Fruit fly (Drosophila melanogaster): ENCODE data around the gene Sfp24Bc.
A peak's percentile ranks its signal among the peaks of the same experiment; 100 is the strongest.

Sfp24Bc gene

dm6 chr2L:3632047-3632880, 38.1 kb downstream of the Sfp24Bc start (continued):
- TF ChIP-seq Eip74EF (GFP tag; optimal IDR thresholded peaks at IDR 0.05), result peak in 1 of 2 experiments; percentile 88
- peak; percentile 97 for TF ChIP-seq Ada2b (GFP tag; IDR thresholded peaks at IDR 0.05)
- peak; percentile 94 for TF ChIP-seq nmo (GFP tag; optimal IDR thresholded peaks at IDR 0.05)
- peak; percentile 98 for TF ChIP-seq cg (GFP tag; optimal IDR thresholded peaks at IDR 0.05)
- TF ChIP-seq CG17385 (GFP tag; optimal IDR thresholded peaks at IDR 0.05), result peak; percentile 89
- peak; percentile 99 for TF ChIP-seq CG17361 (GFP tag; IDR thresholded peaks at IDR 0.05)
- TF ChIP-seq Lim3 (GFP tag; IDR thresholded peaks at IDR 0.05), result peak; percentile 52; the same call in 1 of the 2 replicates
- peak; percentile 91 for TF ChIP-seq Nf-YC (tag; optimal IDR thresholded peaks at IDR 0.05)
- TF ChIP-seq CG32532 (GFP tag; IDR thresholded peaks at IDR 0.05), result peak; percentile 99
- peak; percentile 82 for TF ChIP-seq CG9876 (GFP tag; optimal IDR thresholded peaks at IDR 0.05)
- TF ChIP-seq mirr (GFP tag; optimal IDR thresholded peaks at IDR 0.05), result peak; percentile 95
- TF ChIP-seq knrl (GFP tag; IDR thresholded peaks at IDR 0.05; ENCODE audit: partially characterized antibody), result no peak
- TF ChIP-seq HmgD (GFP tag; optimal IDR thresholded peaks at IDR 0.05), result peak; percentile 80
- peak; percentile 94 for TF ChIP-seq Hsf (GFP tag; optimal IDR thresholded peaks at IDR 0.05)
- peak; percentile 97 for TF ChIP-seq CG14667 (GFP tag; IDR thresholded peaks at IDR 0.05)
- peak; percentile 27; the same call in 1 of the 2 replicates for TF ChIP-seq Dref (GFP tag; IDR thresholded peaks at IDR 0.05)
- peak; percentile 94 for TF ChIP-seq lbe (GFP tag; optimal IDR thresholded peaks at IDR 0.05)
- peak; percentile 86 for TF ChIP-seq CG30431 (GFP tag; optimal IDR thresholded peaks at IDR 0.05)
- TF ChIP-seq usp (GFP tag; optimal IDR thresholded peaks at IDR 0.05), result no peak
- TF ChIP-seq CG11093 (GFP tag; IDR thresholded peaks at IDR 0.05), result peak; percentile 97
- peak; percentile 85 to 97 for TF ChIP-seq chif (GFP tag; optimal IDR thresholded peaks at IDR 0.05)
- peak; percentile 91 for TF ChIP-seq sim (GFP tag; IDR thresholded peaks at IDR 0.05)
- peak; percentile 87 for TF ChIP-seq Atf3 (GFP tag; optimal IDR thresholded peaks at IDR 0.05)
- peak; percentile 90 for TF ChIP-seq cas (GFP tag; IDR thresholded peaks at IDR 0.05)
- peak; percentile 92 for TF ChIP-seq vfl (GFP tag; optimal IDR thresholded peaks at IDR 0.05)
- TF ChIP-seq caup (GFP tag; optimal IDR thresholded peaks at IDR 0.05; ENCODE audit: severe bottlenecking), result peak; percentile 91
- peak; percentile 95 for TF ChIP-seq TFAM (GFP tag; optimal IDR thresholded peaks at IDR 0.05)
- TF ChIP-seq CG1233 (GFP tag; optimal IDR thresholded peaks at IDR 0.05), result peak; percentile 98
- TF ChIP-seq zfh2 (GFP tag; optimal IDR thresholded peaks at IDR 0.05), result peak; percentile 89
- TF ChIP-seq MESR4 (GFP tag; optimal IDR thresholded peaks at IDR 0.05), result peak; percentile 53

dm6 chr2L:3631262-3632046, 38.9 kb downstream of the Sfp24Bc start:
- TF ChIP-seq CG4360 (GFP tag; IDR thresholded peaks at IDR 0.05) (peak; percentile 53), CG4282 (GFP tag; optimal IDR thresholded peaks at IDR 0.05) (no peak), ATbp (GFP tag; optimal IDR thresholded peaks at IDR 0.05) (no peak), Lpt (GFP tag; optimal IDR thresholded peaks at IDR 0.05) (no peak), CG7357 (GFP tag; IDR thresholded peaks at IDR 0.05) (no peak), Blimp-1 (GFP tag; optimal IDR thresholded peaks at IDR 0.05) (peak; percentile 54), twi (tag; optimal IDR thresholded peaks at IDR 0.05) (peak; percentile 84), CG18011 (GFP tag; optimal IDR thresholded peaks at IDR 0.05) (no peak), nerfin-1 (tag; optimal IDR thresholded peaks at IDR 0.05) (no peak), Pdp1 (GFP tag; optimal IDR thresholded peaks at IDR 0.05) (peak in 1 of 2 experiments; percentile 68)
